Worm (Caenorhabditis elegans) whole organism, L2 larva: ENCODE data around the gene C08B6.8.

Experiments used
- C34F6.9 ChIP-seq: fragments of 150-350 bp; optimal IDR thresholded peaks from 2 replicates; lab custom pipeline; 2014; ENCODE audit warnings: missing biosample characterization, missing genetic modification characterization
- F13H6.1 ChIP-seq: sonication (generic microtip); optimal IDR thresholded peaks from 2 replicates; lab custom pipeline; 2016; ENCODE audit warnings: missing genetic modification characterization, missing compliant biosample characterization
- R02D3.7 ChIP-seq: fragments of 150-350 bp; optimal IDR thresholded peaks from 2 replicates; lab custom pipeline; 2014; ENCODE audit warnings: missing biosample characterization, missing genetic modification characterization
- Y55F3AM.14 ChIP-seq: fragments of 200-800 bp; sonication (Bioruptor generic); optimal IDR thresholded peaks from 2 replicates; lab custom pipeline; 2018; ENCODE audit warnings: mild to moderate bottlenecking, missing genetic modification characterization, missing compliant biosample characterization
- alr-1 ChIP-seq: fragments of 150-350 bp; optimal IDR thresholded peaks from 2 replicates; lab custom pipeline; 2014; ENCODE audit warnings: missing biosample characterization, missing genetic modification characterization
- aly-2 ChIP-seq: fragments of 150-350 bp; optimal IDR thresholded peaks from 2 replicates; lab custom pipeline; 2014; ENCODE audit warnings: missing biosample characterization, missing genetic modification characterization
- ama-1 ChIP-seq: fragments of 150-350 bp; optimal IDR thresholded peaks from 2 replicates; lab custom pipeline; 2018; ENCODE audit warnings: inconsistent platforms
- blmp-1 ChIP-seq: sonication (generic microtip); optimal IDR thresholded peaks from 2 replicates; lab custom pipeline; 2017; ENCODE audit warnings: missing genetic modification characterization, mild to moderate bottlenecking, missing compliant biosample characterization, antibody characterized with exemption, moderate library complexity; ENCODE audit not compliant: insufficient read depth
- ceh-16 ChIP-seq: fragments of 150-350 bp; optimal IDR thresholded peaks from 2 replicates; lab custom pipeline; 2014; ENCODE audit warnings: missing biosample characterization, missing genetic modification characterization
- ceh-82 ChIP-seq: fragments of 150-350 bp; optimal IDR thresholded peaks from 2 replicates; lab custom pipeline; 2014; ENCODE audit warnings: missing biosample characterization, missing genetic modification characterization
- crh-2 ChIP-seq: sonication (generic microtip); optimal IDR thresholded peaks from 2 replicates; lab custom pipeline; 2017; ENCODE audit warnings: missing biosample characterization, missing genetic modification characterization
- dmd-4 ChIP-seq: sonication (generic microtip); optimal IDR thresholded peaks from 2 replicates; lab custom pipeline; 2017; ENCODE audit warnings: missing biosample characterization, missing genetic modification characterization
- egl-27 ChIP-seq: sonication (generic microtip); optimal IDR thresholded peaks from 3 replicates; lab custom pipeline; 2017; ENCODE audit warnings: missing biosample characterization, missing genetic modification reagents, missing genetic modification characterization
- elt-1 ChIP-seq: fragments of 150-350 bp; optimal IDR thresholded peaks from 2 replicates; lab custom pipeline; 2014; ENCODE audit warnings: missing biosample characterization, missing genetic modification characterization
- elt-3 ChIP-seq: sonication (generic microtip); optimal IDR thresholded peaks from 2 replicates; lab custom pipeline; 2017; ENCODE audit warnings: missing biosample characterization, missing genetic modification characterization
- fos-1 ChIP-seq: fragments of 150-350 bp; optimal IDR thresholded peaks from 2 replicates; lab custom pipeline; 2014; ENCODE audit warnings: missing biosample characterization, missing genetic modification characterization
- lin-11 ChIP-seq: fragments of 150-350 bp; sonication (generic microtip); optimal IDR thresholded peaks from 2 replicates; lab custom pipeline; 2014; ENCODE audit warnings: missing biosample characterization, missing genetic modification characterization, inconsistent platforms, mixed read lengths
- lin-13 ChIP-seq: fragments of 150-350 bp; optimal IDR thresholded peaks from 2 replicates; lab custom pipeline; 2014; ENCODE audit warnings: missing biosample characterization, missing genetic modification reagents, missing genetic modification characterization
- lin-39 ChIP-seq: fragments of 150-350 bp; optimal IDR thresholded peaks from 2 replicates; lab custom pipeline; 2014; ENCODE audit warnings: missing biosample characterization, missing genetic modification reagents, missing genetic modification characterization
- mdl-1 ChIP-seq, 2 experiments: fragments of 150-350 bp in 1 of 2; sonication (generic microtip) in 1 of 2; optimal IDR thresholded peaks; 2 replicates each; lab custom pipeline; 2017; ENCODE audit warnings: missing biosample characterization in 2 of 2, missing genetic modification characterization in 2 of 2
- nhr-10 ChIP-seq: sonication (generic microtip); optimal IDR thresholded peaks from 2 replicates; lab custom pipeline; 2017; ENCODE audit warnings: missing biosample characterization, missing genetic modification characterization
- nhr-11 ChIP-seq: fragments of 150-350 bp; optimal IDR thresholded peaks from 2 replicates; lab custom pipeline; 2014; ENCODE audit warnings: missing biosample characterization, missing genetic modification characterization
- nhr-12 ChIP-seq: fragments of 150-350 bp; optimal IDR thresholded peaks from 2 replicates; lab custom pipeline; 2014; ENCODE audit warnings: missing biosample characterization, missing genetic modification characterization
- nhr-129 ChIP-seq: fragments of 150-350 bp; optimal IDR thresholded peaks from 2 replicates; lab custom pipeline; 2014; ENCODE audit warnings: missing biosample characterization, missing genetic modification characterization
- nhr-21 ChIP-seq: fragments of 150-350 bp; optimal IDR thresholded peaks from 2 replicates; lab custom pipeline; 2014; ENCODE audit warnings: missing biosample characterization, missing genetic modification characterization
- nhr-23 ChIP-seq: fragments of 150-350 bp; optimal IDR thresholded peaks from 2 replicates; lab custom pipeline; 2014; ENCODE audit warnings: missing biosample characterization, missing genetic modification reagents, missing genetic modification characterization
- nhr-237 ChIP-seq: fragments of 150-350 bp; optimal IDR thresholded peaks from 2 replicates; lab custom pipeline; 2014; ENCODE audit warnings: missing biosample characterization, missing genetic modification characterization
- nhr-25 ChIP-seq: fragments of 150-350 bp; sonication (generic microtip); optimal IDR thresholded peaks from 3 replicates; lab custom pipeline; 2014; ENCODE audit warnings: missing biosample characterization, missing genetic modification characterization
- nhr-77 ChIP-seq: fragments of 150-350 bp; optimal IDR thresholded peaks from 2 replicates; lab custom pipeline; 2014; ENCODE audit warnings: missing biosample characterization, missing genetic modification characterization
- peb-1 ChIP-seq: fragments of 150-350 bp; optimal IDR thresholded peaks from 2 replicates; lab custom pipeline; 2014; ENCODE audit warnings: missing biosample characterization, missing genetic modification characterization
- sem-4 ChIP-seq: fragments of 150-350 bp; optimal IDR thresholded peaks from 2 replicates; lab custom pipeline; 2014; ENCODE audit warnings: missing biosample characterization, missing genetic modification reagents, missing genetic modification characterization
- skn-1 ChIP-seq: sonication (generic microtip); optimal IDR thresholded peaks from 2 replicates; lab custom pipeline; 2017; ENCODE audit warnings: missing biosample characterization, missing genetic modification characterization
- sma-3 ChIP-seq: sonication (generic microtip); optimal IDR thresholded peaks from 2 replicates; lab custom pipeline; 2016; ENCODE audit warnings: missing genetic modification reagents, missing genetic modification characterization, missing compliant biosample characterization
- sma-9 ChIP-seq, 2 experiments: fragments of 150-350 bp in 1 of 2; sonication (generic microtip) in 1 of 2; optimal IDR thresholded peaks; 2 replicates each; lab custom pipeline; 2014 to 2016; ENCODE audit warnings: missing genetic modification characterization in 2 of 2, mild to moderate bottlenecking in 1 of 2, missing biosample characterization in 1 of 2, missing compliant biosample characterization in 1 of 2, missing genetic modification reagents in 1 of 2, moderate library complexity in 1 of 2
- snpc-4 ChIP-seq: fragments of 150-350 bp; optimal IDR thresholded peaks from 2 replicates; lab custom pipeline; 2014; ENCODE audit warnings: missing biosample characterization, missing genetic modification characterization
- unc-39 ChIP-seq: fragments of 150-350 bp; optimal IDR thresholded peaks from 2 replicates; lab custom pipeline; 2014; ENCODE audit warnings: missing biosample characterization, missing genetic modification characterization
- unc-55 ChIP-seq: fragments of 150-350 bp; sonication (generic microtip); optimal IDR thresholded peaks from 3 replicates; lab custom pipeline; 2014; ENCODE audit warnings: missing biosample characterization, missing genetic modification reagents, missing genetic modification characterization
- unc-62 ChIP-seq: fragments of 150-350 bp; optimal IDR thresholded peaks from 2 replicates; lab custom pipeline; 2014; ENCODE audit warnings: missing biosample characterization, missing genetic modification reagents, missing genetic modification characterization
- ztf-4 ChIP-seq: fragments of 150-350 bp; optimal IDR thresholded peaks from 2 replicates; lab custom pipeline; 2014; ENCODE audit warnings: missing biosample characterization, missing genetic modification characterization

The C08B6.8 gene

DNA sequence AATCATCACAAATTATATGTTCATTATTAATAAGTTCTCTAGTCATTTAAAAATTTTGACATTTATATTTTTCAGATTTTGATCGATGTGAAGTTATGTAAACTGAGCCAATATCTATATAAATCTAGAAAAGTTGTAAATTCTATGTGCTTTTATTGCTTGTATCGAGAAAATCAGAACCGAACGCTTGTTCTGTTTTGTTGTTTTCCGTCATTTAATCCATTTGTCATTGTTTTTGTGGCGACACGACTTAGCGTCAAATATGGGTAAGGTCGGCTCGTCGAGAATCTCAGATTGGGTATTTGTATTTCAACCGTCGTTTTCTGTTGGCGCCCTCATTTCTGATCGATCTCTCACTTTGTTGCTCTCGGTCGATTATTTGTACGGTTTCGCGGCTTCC lies 20.1 kb upstream of the C08B6.8 start, which contains the start of gene cht-5:
Gene cht-5, plus strand, starts transcription at position 301 of the 400 bp plus-strand sequence.
- TF ChIP-seq lin-39 (tag; lab: Kevin White, UChicago), result no peak
- TF ChIP-seq aly-2 (tag; lab: Kevin White, UChicago), result no peak
- TF ChIP-seq egl-27 (tag; lab: Kevin White, UChicago), result no peak
- TF ChIP-seq nhr-77, result no peak
- TF ChIP-seq skn-1 (tag; lab: Kevin White, UChicago), result no peak
- TF ChIP-seq peb-1, result no peak
- no peak for TF ChIP-seq elt-1 (tag; lab: Kevin White, UChicago)
- no peak for TF ChIP-seq ceh-16 (tag; lab: Kevin White, UChicago)
- no peak for TF ChIP-seq lin-11 (tag; lab: Kevin White, UChicago)
- TF ChIP-seq elt-3 (tag; lab: Kevin White, UChicago), result no peak
- no peak for TF ChIP-seq nhr-23
- TF ChIP-seq F13H6.1 (tag; lab: Kevin White, UChicago), result no peak
- no peak for TF ChIP-seq nhr-129 (tag; lab: Kevin White, UChicago)
- TF ChIP-seq snpc-4, result no peak
- TF ChIP-seq nhr-237 (tag; lab: Kevin White, UChicago), result no peak
- no peak for TF ChIP-seq nhr-21 (tag; lab: Kevin White, UChicago)
- no peak for TF ChIP-seq nhr-11 (tag; lab: Kevin White, UChicago)

- TF ChIP-seq crh-2 (tag; lab: Kevin White, UChicago), result no peak
- no peak for TF ChIP-seq egl-27 (tag; lab: Kevin White, UChicago)
- TF ChIP-seq nhr-10 (tag; lab: Kevin White, UChicago), result no peak
- no peak for TF ChIP-seq ceh-16 (tag; lab: Kevin White, UChicago)
- no peak for TF ChIP-seq peb-1
- TF ChIP-seq unc-39 (tag; lab: Kevin White, UChicago), result no peak
- no peak for TF ChIP-seq nhr-237 (tag; lab: Kevin White, UChicago)
- no peak for TF ChIP-seq nhr-129 (tag; lab: Kevin White, UChicago)
- no peak for TF ChIP-seq sma-9 (GFP tag; optimal IDR thresholded peaks at IDR 0.05; lab: Kevin White, UChicago)
- TF ChIP-seq sma-9 (tag; optimal IDR thresholded peaks at IDR 0.05; lab: Kevin White, UChicago), result no peak
- TF ChIP-seq sma-3 (GFP tag; lab: Kevin White, UChicago), result no peak
- TF ChIP-seq unc-55 (GFP tag; lab: Kevin White, UChicago), result no peak
- no peak for TF ChIP-seq unc-62
- no peak for TF ChIP-seq alr-1 (tag; lab: Kevin White, UChicago)
- TF ChIP-seq blmp-1 (tag; lab: Kevin White, UChicago), result no peak
- no peak for TF ChIP-seq nhr-11 (tag; lab: Kevin White, UChicago)
Measured at ce11 chrV:10117465-10117864, 17.0 kb upstream of the C08B6.8 start, which contains the start of gene C08B6.5. Gene C08B6.5, plus strand, starts transcription at chrV:10117765.

ce11 chrV:10120898-10121297 lies 13.5 kb upstream of the C08B6.8 start, which contains the start of gene srxa-18:
Gene srxa-18, minus strand, starts transcription at chrV:10120997.
- no peak for TF ChIP-seq nhr-23
- no peak for TF ChIP-seq unc-55 (GFP tag; lab: Kevin White, UChicago)
- TF ChIP-seq nhr-77, result no peak
- no peak for TF ChIP-seq ceh-16 (tag; lab: Kevin White, UChicago)
- no peak for TF ChIP-seq nhr-10 (tag; lab: Kevin White, UChicago)
- TF ChIP-seq lin-13, result no peak
- TF ChIP-seq ama-1, result no peak
- TF ChIP-seq crh-2 (tag; lab: Kevin White, UChicago), result no peak
- no peak for TF ChIP-seq aly-2 (tag; lab: Kevin White, UChicago)
- no peak for TF ChIP-seq ceh-82
- TF ChIP-seq Y55F3AM.14 (GFP tag; lab: Kevin White, UChicago), result no peak
- TF ChIP-seq nhr-11 (tag; lab: Kevin White, UChicago), result no peak
- TF ChIP-seq nhr-21 (tag; lab: Kevin White, UChicago), result no peak
- no peak for TF ChIP-seq ztf-4 (tag; lab: Kevin White, UChicago)
- no peak for TF ChIP-seq fos-1 (tag; lab: Kevin White, UChicago)
- no peak for TF ChIP-seq mdl-1 (tag; optimal IDR thresholded peaks at IDR 0.05; lab: Kevin White, UChicago)
- no peak for TF ChIP-seq sma-3 (GFP tag; lab: Kevin White, UChicago)
- TF ChIP-seq unc-62, result no peak
- TF ChIP-seq dmd-4 (tag; lab: Kevin White, UChicago), result no peak
- no peak for TF ChIP-seq lin-11 (tag; lab: Kevin White, UChicago)

- TF ChIP-seq lin-11 (tag; lab: Kevin White, UChicago), result no peak
- TF ChIP-seq elt-3 (tag; lab: Kevin White, UChicago), result no peak
- no peak for TF ChIP-seq blmp-1 (tag; lab: Kevin White, UChicago)
- TF ChIP-seq unc-62, result no peak
- TF ChIP-seq crh-2 (tag; lab: Kevin White, UChicago), result no peak
- TF ChIP-seq lin-13, result no peak
- TF ChIP-seq Y55F3AM.14 (GFP tag; lab: Kevin White, UChicago), result no peak
- TF ChIP-seq lin-39 (tag; lab: Kevin White, UChicago), result no peak
- TF ChIP-seq nhr-12 (tag; lab: Kevin White, UChicago), result no peak
- TF ChIP-seq C34F6.9 (tag; lab: Kevin White, UChicago), result no peak
- TF ChIP-seq unc-55 (GFP tag; lab: Kevin White, UChicago), result no peak
- TF ChIP-seq fos-1 (tag; lab: Kevin White, UChicago), result no peak
- TF ChIP-seq dmd-4 (tag; lab: Kevin White, UChicago), result no peak
- TF ChIP-seq elt-1 (tag; lab: Kevin White, UChicago), result no peak
- no peak for TF ChIP-seq sem-4 (tag; lab: Kevin White, UChicago)
- TF ChIP-seq ama-1, result no peak
- no peak for TF ChIP-seq alr-1 (tag; lab: Kevin White, UChicago)
- TF ChIP-seq nhr-25, result no peak
- TF ChIP-seq R02D3.7 (tag; lab: Kevin White, UChicago), result no peak
- no peak for TF ChIP-seq ceh-82
Measured at ce11 chrV:10122670-10123069, 11.8 kb upstream of the C08B6.8 start, which contains the start of gene srxa-19. Gene srxa-19, minus strand, starts transcription at chrV:10122770.
